Fruit fly (Drosophila melanogaster) whole organism, embryonic: ENCODE results near the gene Mzt1.

Experiments
- Antp ChIP-seq: fragments of 200-800 bp; sonication (Bioruptor generic); optimal IDR thresholded peaks from 3 replicates; lab custom pipeline; 2016; ENCODE audit warnings: missing biosample characterization, missing genetic modification characterization
- CG10209 ChIP-seq: fragments of 200-800 bp; sonication (Bioruptor generic); optimal IDR thresholded peaks from 3 replicates; lab custom pipeline; 2017; ENCODE audit warnings: missing biosample characterization, mild to moderate bottlenecking, missing genetic modification characterization, missing genetic modification reagents
- CG11695 ChIP-seq: fragments of 200-800 bp; sonication (Bioruptor generic); IDR thresholded peaks from 3 replicates; pipeline ENCODE4 v1.3.6; 2022; ENCODE audit warnings: missing biosample characterization, missing genetic modification characterization
- CG11696 ChIP-seq: fragments of 200-800 bp; sonication (Bioruptor generic); IDR thresholded peaks from 2 replicates; pipeline ENCODE4 v1.3.6; 2022; ENCODE audit warnings: missing biosample characterization, missing genetic modification characterization
- CG15696 ChIP-seq: fragments of 200-800 bp; sonication (Bioruptor generic); optimal IDR thresholded peaks from 2 replicates; lab custom pipeline; 2019; ENCODE audit warnings: missing biosample characterization, mild to moderate bottlenecking, missing genetic modification characterization, moderate library complexity
- CG3281 ChIP-seq: fragments of 200-800 bp; sonication (Bioruptor generic); optimal IDR thresholded peaks from 3 replicates; lab custom pipeline; 2017; ENCODE audit warnings: missing biosample characterization, mild to moderate bottlenecking, missing genetic modification characterization
- CG34376 ChIP-seq: fragments of 200-800 bp; sonication (Bioruptor generic); optimal IDR thresholded peaks from 2 replicates; lab custom pipeline; 2018; ENCODE audit warnings: missing biosample characterization, mild to moderate bottlenecking, missing genetic modification characterization
- CG4360 ChIP-seq: fragments of 200-800 bp; sonication (Bioruptor generic); IDR thresholded peaks from 2 replicates; pipeline ENCODE4 v1.3.6; 2022; ENCODE audit warnings: missing biosample characterization, missing genetic modification characterization
- CG6654 ChIP-seq: fragments of 200-800 bp; sonication (Bioruptor generic); optimal IDR thresholded peaks from 2 replicates; lab custom pipeline; 2017; ENCODE audit warnings: missing biosample characterization, mild to moderate bottlenecking, missing genetic modification characterization
- CG6791 ChIP-seq: fragments of 200-800 bp; sonication (Bioruptor generic); IDR thresholded peaks from 3 replicates; pipeline ENCODE4 v1.3.6; 2022; ENCODE audit warnings: missing biosample characterization, missing genetic modification characterization; ENCODE audit not compliant: partially characterized antibody
- CG7357 ChIP-seq: fragments of 200-800 bp; sonication (Bioruptor generic); IDR thresholded peaks from 3 replicates; pipeline ENCODE4 v1.3.6; 2022; ENCODE audit warnings: missing biosample characterization, missing genetic modification characterization
- CG9817 ChIP-seq: fragments of 200-800 bp; sonication (Bioruptor generic); optimal IDR thresholded peaks from 2 replicates; lab custom pipeline; 2018; ENCODE audit warnings: missing biosample characterization, mild to moderate bottlenecking, missing genetic modification characterization, moderate library complexity
- CHES-1-like ChIP-seq: fragments of 200-800 bp; sonication (Bioruptor generic); optimal IDR thresholded peaks from 2 replicates; lab custom pipeline; 2016; ENCODE audit warnings: missing biosample characterization, missing genetic modification characterization
- Camta ChIP-seq: fragments of 200-800 bp; sonication (Bioruptor generic); optimal IDR thresholded peaks from 2 replicates; lab custom pipeline; 2016; ENCODE audit warnings: missing biosample characterization, missing genetic modification characterization
- Dbx ChIP-seq: fragments of 200-800 bp; sonication (Bioruptor generic); IDR thresholded peaks from 3 replicates; pipeline ENCODE4 v1.3.6; 2022; ENCODE audit warnings: missing biosample characterization, missing genetic modification characterization
- Deaf1 ChIP-seq: fragments of 200-800 bp; optimal IDR thresholded peaks from 3 replicates; lab custom pipeline; 2019; ENCODE audit warnings: missing biosample characterization, mild to moderate bottlenecking, missing genetic modification characterization, moderate library complexity
- Ets65A ChIP-seq: fragments of 200-800 bp; sonication (Bioruptor generic); peaks from one replicate; lab custom pipeline; 2016; ENCODE audit warnings: missing biosample characterization, missing genetic modification characterization
- Fer1 ChIP-seq: fragments of 200-800 bp; sonication (Bioruptor generic); optimal IDR thresholded peaks from 2 replicates; lab custom pipeline; 2017; ENCODE audit warnings: missing biosample characterization, mild to moderate bottlenecking, missing genetic modification characterization
- GATAe ChIP-seq: fragments of 200-800 bp; sonication (Bioruptor generic); conservative IDR thresholded peaks from 2 replicates; pipeline ENCODE4 v1.3.6; 2022; ENCODE audit warnings: missing biosample characterization, missing genetic modification characterization
- Gug ChIP-seq: fragments of 200-800 bp; sonication (Bioruptor generic); IDR thresholded peaks from 4 replicates; pipeline ENCODE4 v1.3.6; 2022; ENCODE audit warnings: missing biosample characterization, missing genetic modification characterization
- HmgZ ChIP-seq: fragments of 200-800 bp; sonication (Bioruptor generic); optimal IDR thresholded peaks from 2 replicates; lab custom pipeline; 2018; ENCODE audit warnings: missing biosample characterization, mild to moderate bottlenecking, missing genetic modification characterization
- Hr3 ChIP-seq: fragments of 200-800 bp; sonication (Bioruptor generic); optimal IDR thresholded peaks from 3 replicates; lab custom pipeline; 2016; ENCODE audit warnings: missing biosample characterization, missing genetic modification characterization
- Myb ChIP-seq: fragments of 200-800 bp; sonication (Bioruptor generic); optimal IDR thresholded peaks from 2 replicates; lab custom pipeline; 2016; ENCODE audit warnings: missing biosample characterization, missing genetic modification characterization
- Optix ChIP-seq: fragments of 200-800 bp; sonication (Bioruptor generic); IDR thresholded peaks from 3 replicates; pipeline ENCODE4 v1.3.6; 2022; ENCODE audit warnings: missing biosample characterization, missing genetic modification characterization
- Pdp1 ChIP-seq, 2 experiments: fragments of 200-800 bp; sonication (Bioruptor generic); optimal IDR thresholded peaks; 3 replicates each; lab custom pipeline; 2016; ENCODE audit warnings: missing biosample characterization in 2 of 2, missing genetic modification characterization in 2 of 2, mild to moderate bottlenecking in 1 of 2, moderate library complexity in 1 of 2
- Sin3A ChIP-seq: fragments of >200 bp; optimal IDR thresholded peaks from 2 replicates; lab custom pipeline; 2018
- Sox100B ChIP-seq: fragments of 200-800 bp; sonication (Bioruptor generic); optimal IDR thresholded peaks from 3 replicates; lab custom pipeline; 2018; ENCODE audit warnings: missing biosample characterization, mild to moderate bottlenecking, missing genetic modification characterization
- TFAM ChIP-seq: fragments of 200-800 bp; sonication (Bioruptor generic); optimal IDR thresholded peaks from 2 replicates; lab custom pipeline; 2017; ENCODE audit warnings: missing biosample characterization, missing genetic modification characterization, inconsistent platforms
- Taf1 ChIP-seq: fragments of 200-800 bp; sonication (Bioruptor generic); IDR thresholded peaks from 2 replicates; pipeline ENCODE4 v1.3.6; 2022; ENCODE audit warnings: missing biosample characterization, missing genetic modification characterization
- Vsx1 ChIP-seq: fragments of 200-800 bp; sonication (Bioruptor generic); optimal IDR thresholded peaks from 2 replicates; lab custom pipeline; 2017; ENCODE audit warnings: missing biosample characterization, mild to moderate bottlenecking, missing genetic modification characterization, missing genetic modification reagents
- br ChIP-seq: fragments of >200 bp; optimal IDR thresholded peaks from 2 replicates; lab custom pipeline; 2017
- chm ChIP-seq: fragments of 200-800 bp; sonication (Bioruptor generic); IDR thresholded peaks from 2 replicates; pipeline ENCODE4 v1.3.6; 2022; ENCODE audit warnings: missing biosample characterization, missing genetic modification characterization
- dmrt99B ChIP-seq: fragments of 200-800 bp; sonication (Bioruptor generic); optimal IDR thresholded peaks from 2 replicates; lab custom pipeline; 2018; ENCODE audit warnings: missing biosample characterization, mild to moderate bottlenecking, missing genetic modification characterization, moderate library complexity
- emc ChIP-seq: fragments of 200-800 bp; sonication (Bioruptor generic); optimal IDR thresholded peaks from 2 replicates; lab custom pipeline; 2016; ENCODE audit warnings: missing biosample characterization, missing genetic modification characterization
- exex ChIP-seq: fragments of 200-800 bp; sonication (Bioruptor generic); optimal IDR thresholded peaks from 4 replicates; lab custom pipeline; 2018; ENCODE audit warnings: missing biosample characterization, mild to moderate bottlenecking, missing genetic modification characterization, moderate library complexity
- grn ChIP-seq: fragments of 200-800 bp; sonication (Bioruptor generic); optimal IDR thresholded peaks from 3 replicates; lab custom pipeline; 2017; ENCODE audit warnings: missing biosample characterization, missing genetic modification characterization
- lov ChIP-seq, 2 experiments: fragments of 200-800 bp in 1 of 2; fragments of >200 bp in 1 of 2; sonication (Bioruptor generic) in 1 of 2; IDR thresholded peaks in 1 of 2; optimal IDR thresholded peaks in 1 of 2; 2 replicates in 1 of 2; 3 replicates in 1 of 2; pipeline versions ENCODE4 v1.3.6 to Lab custom; 2017 to 2022; ENCODE audit warnings: missing biosample characterization in 1 of 2, missing genetic modification characterization in 1 of 2
- mirr ChIP-seq: fragments of 200-800 bp; sonication (Bioruptor generic); optimal IDR thresholded peaks from 3 replicates; lab custom pipeline; 2018; ENCODE audit warnings: missing biosample characterization, mild to moderate bottlenecking, missing genetic modification characterization
- nau ChIP-seq: fragments of 200-800 bp; sonication (Bioruptor generic); optimal IDR thresholded peaks from 3 replicates; lab custom pipeline; 2017; ENCODE audit warnings: missing biosample characterization, mild to moderate bottlenecking, missing genetic modification characterization, missing genetic modification reagents
- otp ChIP-seq: fragments of 200-800 bp; sonication (Bioruptor generic); IDR thresholded peaks from 3 replicates; pipeline ENCODE4, ENCODE4 v1.3.6; 2022; ENCODE audit warnings: missing biosample characterization, missing genetic modification characterization
- peb ChIP-seq: fragments of 200-800 bp; sonication (Bioruptor generic); IDR thresholded peaks from 2 replicates; pipeline ENCODE4 v1.3.6; 2022; ENCODE audit warnings: missing biosample characterization, missing genetic modification characterization
- sens ChIP-seq: fragments of 200-800 bp; sonication (Bioruptor generic); peaks from one replicate; lab custom pipeline; 2016; ENCODE audit warnings: missing biosample characterization, missing genetic modification characterization
- seq ChIP-seq: fragments of 200-800 bp; sonication (Bioruptor generic); IDR thresholded peaks from 2 replicates; pipeline ENCODE4 v1.3.6; 2022; ENCODE audit warnings: missing biosample characterization, missing genetic modification characterization
- sug ChIP-seq: fragments of 200-800 bp; optimal IDR thresholded peaks from 2 replicates; lab custom pipeline; 2019; ENCODE audit warnings: missing biosample characterization, mild to moderate bottlenecking, missing genetic modification characterization, moderate library complexity
- tio ChIP-seq: fragments of 200-800 bp; sonication (Bioruptor generic); optimal IDR thresholded peaks from 2 replicates; lab custom pipeline; 2017; ENCODE audit warnings: missing biosample characterization, missing genetic modification characterization, inconsistent platforms
- ttk ChIP-seq: fragments of 200-800 bp; sonication (Bioruptor generic); IDR thresholded peaks from 2 replicates; pipeline ENCODE4 v2.1.2; 2022; ENCODE audit warnings: missing biosample characterization, missing genetic modification characterization
- tx ChIP-seq: fragments of 200-800 bp; sonication (Bioruptor generic); optimal IDR thresholded peaks from 2 replicates; lab custom pipeline; 2016; ENCODE audit warnings: missing biosample characterization, missing genetic modification characterization
- zen2 ChIP-seq: fragments of 200-800 bp; sonication (Bioruptor generic); IDR thresholded peaks from 3 replicates; pipeline ENCODE4 v1.3.6; 2022; ENCODE audit warnings: missing biosample characterization, missing genetic modification characterization; ENCODE audit not compliant: partially characterized antibody
- zfh2 ChIP-seq: fragments of 200-800 bp; sonication (Bioruptor generic); optimal IDR thresholded peaks from 2 replicates; lab custom pipeline; 2016; ENCODE audit warnings: missing biosample characterization, missing genetic modification characterization

Gene Mzt1

dm6 chr3L:2400227-2400840 is 11.3 kb downstream of the Mzt1 start (continued):
- TF ChIP-seq peb (GFP tag; lab: Robert Waterston, UW): no peak
- peak; percentile 45 for TF ChIP-seq exex (tag; lab: Kevin White, UChicago)
- TF ChIP-seq nau (GFP tag; lab: Kevin White, UChicago): no peak
- no peak for TF ChIP-seq Gug (GFP tag; lab: Robert Waterston, UW)
- TF ChIP-seq zfh2 (GFP tag; lab: Kevin White, UChicago): no peak
- TF ChIP-seq sug (tag; lab: Kevin White, UChicago): peak; percentile 49
- TF ChIP-seq CG6791 (GFP tag; lab: Robert Waterston, UW): no peak
- no peak for TF ChIP-seq CHES-1-like (GFP tag; lab: Kevin White, UChicago)
- peak; percentile 43 for TF ChIP-seq grn (GFP tag; lab: Kevin White, UChicago)
- no peak for TF ChIP-seq br (lab: Kevin White, UChicago)
- no peak for TF ChIP-seq CG4360 (GFP tag; lab: Robert Waterston, UW)
- peak; percentile 21 for TF ChIP-seq CG34376 (GFP tag; lab: Kevin White, UChicago)
- TF ChIP-seq Ets65A (GFP tag; lab: Kevin White, UChicago): peak; percentile 55

- no peak for TF ChIP-seq chm (GFP tag; lab: Robert Waterston, UW)
- no peak for TF ChIP-seq otp (GFP tag; lab: Robert Waterston, UW)
- no peak for TF ChIP-seq Sox100B
- no peak for TF ChIP-seq CG10209 (GFP tag; lab: Kevin White, UChicago)
- TF ChIP-seq CG7357: no peak
- no peak for TF ChIP-seq Sin3A (lab: Kevin White, UChicago)
- TF ChIP-seq CG34376 (GFP tag; lab: Kevin White, UChicago): peak; percentile 70
- peak; percentile 5 for TF ChIP-seq CG3281 (GFP tag; lab: Kevin White, UChicago)
- TF ChIP-seq Antp: no peak
- TF ChIP-seq tx (GFP tag; lab: Kevin White, UChicago): no peak
- TF ChIP-seq dmrt99B (tag; lab: Kevin White, UChicago): no peak
- TF ChIP-seq Pdp1 (GFP tag; optimal IDR thresholded peaks at IDR 0.05; lab: Kevin White, UChicago): no peak
- TF ChIP-seq CG11696 (GFP tag; lab: Robert Waterston, UW): no peak
- no peak for TF ChIP-seq HmgZ (tag; lab: Kevin White, UChicago)
- TF ChIP-seq CG11695 (GFP tag; lab: Robert Waterston, UW): no peak
- TF ChIP-seq CG9817 (tag; lab: Kevin White, UChicago): no peak
- no peak for TF ChIP-seq Hr3 (GFP tag; lab: Kevin White, UChicago)
- peak; percentile 55 for TF ChIP-seq sens (GFP tag; lab: Kevin White, UChicago)
- TF ChIP-seq CG6654 (GFP tag; lab: Kevin White, UChicago): no peak
- TF ChIP-seq Taf1 (GFP tag; lab: Robert Waterston, UW): no peak
- no peak for TF ChIP-seq CG15696 (tag; lab: Kevin White, UChicago)
- TF ChIP-seq sug (tag; lab: Kevin White, UChicago): peak; percentile 45
- no peak for TF ChIP-seq seq (GFP tag; lab: Robert Waterston, UW)
- no peak for TF ChIP-seq Camta (GFP tag; lab: Kevin White, UChicago)
- peak; percentile 54 for TF ChIP-seq exex (tag; lab: Kevin White, UChicago)
- TF ChIP-seq mirr (GFP tag; lab: Kevin White, UChicago): peak; percentile 73
- peak; percentile 18 for TF ChIP-seq Deaf1 (tag; lab: Kevin White, UChicago)
- TF ChIP-seq Myb (GFP tag; lab: Kevin White, UChicago): no peak
- no peak for TF ChIP-seq zen2 (GFP tag; lab: Robert Waterston, UW)
- no peak for TF ChIP-seq tio
- TF ChIP-seq lov (optimal IDR thresholded peaks at IDR 0.05; lab: Kevin White, UChicago): no peak
- TF ChIP-seq lov (GFP tag; IDR thresholded peaks at IDR 0.05; lab: Robert Waterston, UW): no peak
- peak; percentile 43 for TF ChIP-seq Fer1 (GFP tag; lab: Kevin White, UChicago)
- no peak for TF ChIP-seq Vsx1 (GFP tag; lab: Kevin White, UChicago)
- no peak for TF ChIP-seq ttk (GFP tag; lab: Robert Waterston, UW)
- no peak for TF ChIP-seq Optix
- TF ChIP-seq TFAM (GFP tag; lab: Kevin White, UChicago): no peak
- TF ChIP-seq GATAe (GFP tag; lab: Robert Waterston, UW): peak; percentile 18; the same call in 1 of the 2 replicates
- TF ChIP-seq grn (GFP tag; lab: Kevin White, UChicago): peak; percentile 68
- TF ChIP-seq emc: no peak
- no peak for TF ChIP-seq Dbx (GFP tag; lab: Robert Waterston, UW)
Observed at dm6 chr3L:2402206-2402605, 13.1 kb downstream of the Mzt1 start.
